Worm (Caenorhabditis elegans): Measurements from ENCODE around the gene F53F4.15.

DNA sequence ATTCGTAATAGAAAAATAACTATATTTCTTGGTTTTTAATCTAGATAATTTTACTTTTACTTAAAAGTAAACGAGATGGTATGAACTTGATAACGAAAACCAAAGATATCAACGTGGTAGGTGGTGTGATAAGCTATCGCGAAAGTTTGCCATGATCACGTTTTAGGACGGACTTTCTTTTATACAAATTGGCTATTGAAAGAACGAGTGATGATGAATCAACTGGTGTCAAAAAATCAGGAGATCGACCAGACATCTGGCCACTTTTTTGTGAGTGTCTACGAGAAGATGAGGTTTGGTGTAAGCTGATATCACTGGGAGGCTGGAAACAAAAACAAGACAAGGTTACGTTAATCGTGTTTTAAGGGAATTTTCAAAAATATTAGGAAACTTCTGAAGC, 38.4 kb downstream of the F53F4.15 start:
- TF ChIP-seq him-1 (tag; optimal IDR thresholded peaks at IDR 0.05) = no peak
- TF ChIP-seq dao-5 (tag; optimal IDR thresholded peaks at IDR 0.05) = no peak
